Fruit fly (Drosophila melanogaster) whole organism, embryonic: ENCODE results near the gene CG33282.
A peak's percentile ranks its signal among the peaks of the same experiment; 100 is the strongest.

Experiments
- Abd-B ChIP-seq: fragments of 200-800 bp; sonication (Bioruptor generic); optimal IDR thresholded peaks from 2 replicates; lab custom pipeline; 2018; ENCODE audit warnings: missing biosample characterization, mild to moderate bottlenecking, missing genetic modification characterization, moderate library complexity
- CG1024 ChIP-seq: fragments of 200-800 bp; sonication (Bioruptor generic); IDR thresholded peaks from 2 replicates; pipeline ENCODE4 v1.3.6; 2022; ENCODE audit warnings: missing biosample characterization, missing genetic modification characterization
- CG10274 ChIP-seq: fragments of 200-800 bp; sonication (Bioruptor generic); optimal IDR thresholded peaks from 3 replicates; lab custom pipeline; 2017; ENCODE audit warnings: missing biosample characterization, mild to moderate bottlenecking, missing genetic modification characterization
- CG10959 ChIP-seq: fragments of 200-800 bp; sonication (Bioruptor generic); IDR thresholded peaks from 2 replicates; pipeline ENCODE4 v1.3.6; 2022; ENCODE audit warnings: missing biosample characterization, missing genetic modification characterization
- CG12236 ChIP-seq: fragments of 200-800 bp; sonication (Bioruptor generic); optimal IDR thresholded peaks from 2 replicates; lab custom pipeline; 2016; ENCODE audit warnings: missing biosample characterization, missing genetic modification characterization
- CG14965 ChIP-seq: fragments of 200-800 bp; sonication (Bioruptor generic); optimal IDR thresholded peaks from 2 replicates; lab custom pipeline; 2016; ENCODE audit warnings: missing biosample characterization, missing genetic modification characterization, borderline replicate concordance
- CG17361 ChIP-seq: fragments of 200-800 bp; sonication (Bioruptor generic); IDR thresholded peaks from 3 replicates; pipeline ENCODE4 v1.3.6; 2022; ENCODE audit warnings: missing biosample characterization, missing genetic modification characterization
- CG18262 ChIP-seq: fragments of 200-800 bp; optimal IDR thresholded peaks from 3 replicates; lab custom pipeline; 2019; ENCODE audit warnings: missing biosample characterization, mild to moderate bottlenecking, missing genetic modification characterization, moderate library complexity
- CG2889 ChIP-seq: fragments of 200-800 bp; sonication (Bioruptor generic); IDR thresholded peaks from 3 replicates; pipeline ENCODE4 v1.3.6; 2022; ENCODE audit warnings: missing biosample characterization, missing genetic modification characterization
- CG34224 ChIP-seq: fragments of 200-800 bp; sonication (Bioruptor generic); IDR thresholded peaks from 3 replicates; pipeline ENCODE4 v1.3.6; 2022; ENCODE audit warnings: missing biosample characterization, missing genetic modification characterization; ENCODE audit not compliant: partially characterized antibody
- CG34376 ChIP-seq: fragments of 200-800 bp; sonication (Bioruptor generic); optimal IDR thresholded peaks from 2 replicates; lab custom pipeline; 2018; ENCODE audit warnings: missing biosample characterization, mild to moderate bottlenecking, missing genetic modification characterization
- CG5180 ChIP-seq: fragments of 200-800 bp; sonication (Bioruptor generic); optimal IDR thresholded peaks from 3 replicates; lab custom pipeline; 2017; ENCODE audit warnings: missing biosample characterization, missing genetic modification characterization, mild to moderate bottlenecking, moderate library complexity, missing genetic modification reagents
- CG9437 ChIP-seq: fragments of 200-800 bp; sonication (Bioruptor generic); optimal IDR thresholded peaks from 2 replicates; lab custom pipeline; 2018; ENCODE audit warnings: missing biosample characterization, mild to moderate bottlenecking, missing genetic modification characterization
- CTCF ChIP-seq: fragments of 200-800 bp; sonication (Bioruptor generic); optimal IDR thresholded peaks from 2 replicates; lab custom pipeline; 2017; ENCODE audit warnings: missing biosample characterization, mild to moderate bottlenecking, missing genetic modification characterization, moderate library complexity
- CoRest ChIP-seq: fragments of 200-800 bp; sonication (Bioruptor generic); optimal IDR thresholded peaks from 3 replicates; lab custom pipeline; 2018; ENCODE audit warnings: missing biosample characterization, mild to moderate bottlenecking, missing genetic modification characterization, moderate library complexity
- Dfd ChIP-seq, 2 experiments: fragments of >200 bp; optimal IDR thresholded peaks; 2 replicates each; lab custom pipeline; 2017; ENCODE audit warnings: missing biosample characterization in 2 of 2, missing genetic modification characterization in 2 of 2
- Dip2 ChIP-seq: fragments of 200-800 bp; sonication (Bioruptor generic); IDR thresholded peaks from 2 replicates; pipeline ENCODE4 v1.3.6; 2022; ENCODE audit warnings: missing biosample characterization, missing genetic modification characterization
- Dref ChIP-seq: fragments of 200-800 bp; sonication (Bioruptor generic); IDR thresholded peaks from 2 replicates; pipeline ENCODE4 v1.3.6; 2022; ENCODE audit warnings: missing biosample characterization, missing genetic modification characterization
- Eip74EF ChIP-seq, 2 experiments: fragments of 200-800 bp in 1 of 2; fragments of >200 bp in 1 of 2; sonication (Bioruptor generic) in 1 of 2; optimal IDR thresholded peaks; 2 replicates each; lab custom pipeline; 2017 to 2019; ENCODE audit warnings: missing biosample characterization in 2 of 2, missing genetic modification characterization in 2 of 2, mild to moderate bottlenecking in 1 of 2, moderate library complexity in 1 of 2
- Fer2 ChIP-seq: fragments of 200-800 bp; sonication (Bioruptor generic); optimal IDR thresholded peaks from 2 replicates; lab custom pipeline; 2018; ENCODE audit warnings: missing biosample characterization, mild to moderate bottlenecking, missing genetic modification characterization, moderate library complexity
- HLH3B ChIP-seq: fragments of 200-800 bp; sonication (Bioruptor generic); IDR thresholded peaks from 2 replicates; pipeline ENCODE4 v1.3.6; 2022; ENCODE audit warnings: missing biosample characterization, missing genetic modification characterization
- Hmx ChIP-seq: fragments of 200-800 bp; sonication (Bioruptor generic); optimal IDR thresholded peaks from 2 replicates; lab custom pipeline; 2016; ENCODE audit warnings: missing biosample characterization, missing genetic modification characterization
- Nf-YA ChIP-seq: fragments of 200-800 bp; sonication (Bioruptor generic); IDR thresholded peaks from 2 replicates; pipeline ENCODE4 v1.3.6; 2022; ENCODE audit warnings: missing biosample characterization, missing genetic modification characterization
- Pdp1 ChIP-seq, 2 experiments: fragments of 200-800 bp; sonication (Bioruptor generic); optimal IDR thresholded peaks; 3 replicates each; lab custom pipeline; 2016; ENCODE audit warnings: missing biosample characterization in 2 of 2, missing genetic modification characterization in 2 of 2, mild to moderate bottlenecking in 1 of 2, moderate library complexity in 1 of 2
- Poxn ChIP-seq: fragments of 200-800 bp; sonication (Bioruptor generic); IDR thresholded peaks from 2 replicates; pipeline ENCODE4 v1.3.6; 2022; ENCODE audit warnings: missing biosample characterization, missing genetic modification characterization
- TFAM ChIP-seq: fragments of 200-800 bp; sonication (Bioruptor generic); optimal IDR thresholded peaks from 2 replicates; lab custom pipeline; 2017; ENCODE audit warnings: missing biosample characterization, missing genetic modification characterization, inconsistent platforms
- Vsx1 ChIP-seq: fragments of 200-800 bp; sonication (Bioruptor generic); optimal IDR thresholded peaks from 2 replicates; lab custom pipeline; 2017; ENCODE audit warnings: missing biosample characterization, mild to moderate bottlenecking, missing genetic modification characterization, missing genetic modification reagents
- cad ChIP-seq: fragments of >200 bp; optimal IDR thresholded peaks from 2 replicates; lab custom pipeline; 2017; ENCODE audit warnings: missing biosample characterization, missing genetic modification characterization
- corto ChIP-seq: fragments of 200-800 bp; sonication (Bioruptor generic); optimal IDR thresholded peaks from 2 replicates; lab custom pipeline; 2016; ENCODE audit warnings: missing biosample characterization, mild to moderate bottlenecking, missing genetic modification characterization, moderate library complexity
- crp ChIP-seq, 2 experiments: fragments of 200-800 bp; sonication (Bioruptor generic); optimal IDR thresholded peaks; 2 replicates in 1 of 2; 3 replicates in 1 of 2; lab custom pipeline; 2017; ENCODE audit warnings: missing biosample characterization in 2 of 2, missing genetic modification characterization in 2 of 2, mild to moderate bottlenecking in 1 of 2, moderate library complexity in 1 of 2
- cwo ChIP-seq: fragments of 200-800 bp; sonication (Bioruptor generic); optimal IDR thresholded peaks from 3 replicates; lab custom pipeline; 2017; ENCODE audit warnings: missing biosample characterization, missing genetic modification characterization, mild to moderate bottlenecking, moderate library complexity, missing genetic modification reagents
- dati ChIP-seq: fragments of 200-800 bp; sonication (Bioruptor generic); IDR thresholded peaks from 2 replicates; pipeline ENCODE4 v1.3.6; 2022; ENCODE audit warnings: missing biosample characterization, missing genetic modification characterization
- exex ChIP-seq: fragments of 200-800 bp; sonication (Bioruptor generic); optimal IDR thresholded peaks from 4 replicates; lab custom pipeline; 2018; ENCODE audit warnings: missing biosample characterization, mild to moderate bottlenecking, missing genetic modification characterization, moderate library complexity
- fd102C ChIP-seq: fragments of 200-800 bp; sonication (Bioruptor generic); optimal IDR thresholded peaks from 2 replicates; lab custom pipeline; 2018; ENCODE audit warnings: missing biosample characterization, mild to moderate bottlenecking, missing genetic modification characterization, moderate library complexity
- grn ChIP-seq: fragments of 200-800 bp; sonication (Bioruptor generic); optimal IDR thresholded peaks from 3 replicates; lab custom pipeline; 2017; ENCODE audit warnings: missing biosample characterization, missing genetic modification characterization
- hkb ChIP-seq, 2 experiments: fragments of 200-800 bp in 1 of 2; fragments of >200 bp in 1 of 2; sonication (Bioruptor generic) in 1 of 2; IDR thresholded peaks in 1 of 2; optimal IDR thresholded peaks in 1 of 2; 2 replicates each; pipeline versions ENCODE4 v1.3.6 to Lab custom; 2017 to 2022; ENCODE audit warnings: missing biosample characterization in 1 of 2, missing genetic modification characterization in 1 of 2
- mirr ChIP-seq: fragments of 200-800 bp; sonication (Bioruptor generic); optimal IDR thresholded peaks from 3 replicates; lab custom pipeline; 2018; ENCODE audit warnings: missing biosample characterization, mild to moderate bottlenecking, missing genetic modification characterization
- nerfin-2 ChIP-seq: fragments of 200-800 bp; sonication (Bioruptor generic); IDR thresholded peaks from 2 replicates; pipeline ENCODE4 v1.3.6; 2022; ENCODE audit warnings: missing biosample characterization, missing genetic modification characterization; ENCODE audit not compliant: partially characterized antibody
- nom ChIP-seq: fragments of 200-800 bp; sonication (Bioruptor generic); optimal IDR thresholded peaks from 2 replicates; lab custom pipeline; 2017; ENCODE audit warnings: missing biosample characterization, missing genetic modification characterization, mild to moderate bottlenecking, moderate library complexity, missing genetic modification reagents
- psq ChIP-seq: fragments of 200-800 bp; sonication (Bioruptor generic); optimal IDR thresholded peaks from 2 replicates; lab custom pipeline; 2017; ENCODE audit warnings: missing biosample characterization, missing genetic modification characterization
- pum ChIP-seq: fragments of 200-800 bp; sonication (Bioruptor generic); optimal IDR thresholded peaks from 2 replicates; lab custom pipeline; 2016; ENCODE audit warnings: missing biosample characterization, missing genetic modification characterization
- ro ChIP-seq: fragments of 200-800 bp; sonication (Bioruptor generic); IDR thresholded peaks from 2 replicates; pipeline ENCODE4 v1.3.6; 2022; ENCODE audit warnings: missing biosample characterization, missing genetic modification characterization
- sens ChIP-seq: fragments of 200-800 bp; sonication (Bioruptor generic); peaks from one replicate; lab custom pipeline; 2016; ENCODE audit warnings: missing biosample characterization, missing genetic modification characterization
- sug ChIP-seq: fragments of 200-800 bp; optimal IDR thresholded peaks from 2 replicates; lab custom pipeline; 2019; ENCODE audit warnings: missing biosample characterization, mild to moderate bottlenecking, missing genetic modification characterization, moderate library complexity

The CG33282 gene

DNA sequence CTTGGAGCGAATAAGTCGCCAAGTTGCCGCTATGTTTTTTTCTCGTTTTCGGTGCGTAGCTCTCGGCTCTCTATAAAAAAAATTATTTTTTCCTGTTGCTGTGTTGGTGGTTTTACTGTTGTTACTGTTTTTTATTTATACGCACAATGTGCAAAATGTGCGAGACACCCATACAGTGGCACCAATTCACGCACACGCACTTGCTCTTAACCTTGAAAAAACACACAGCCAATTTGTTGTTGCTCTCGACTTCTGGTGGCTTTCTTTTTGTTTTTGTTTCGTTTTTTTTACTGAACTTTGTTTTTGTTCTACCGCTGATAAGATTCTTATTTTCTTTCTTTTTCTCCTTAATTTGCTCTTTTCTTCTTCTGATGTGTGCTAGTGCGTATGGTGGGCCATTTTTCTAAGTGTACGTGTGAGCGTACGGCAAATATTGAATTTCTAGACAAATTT is 28.5 kb downstream of the CG33282 start (continued):
- TF ChIP-seq CG34224 (GFP tag; lab: Robert Waterston, UW) (no peak), Dip2 (GFP tag; lab: Robert Waterston, UW) (no peak), CG2889 (GFP tag; lab: Robert Waterston, UW) (no peak), cad (no peak), HLH3B (GFP tag; lab: Robert Waterston, UW) (no peak), CG18262 (tag; lab: Kevin White, UChicago) (no peak), CG14965 (GFP tag; lab: Kevin White, UChicago) (no peak), Vsx1 (GFP tag; lab: Kevin White, UChicago) (peak; percentile 18), Eip74EF (GFP tag; optimal IDR thresholded peaks at IDR 0.05; lab: Kevin White, UChicago) (no peak), CG17361 (no peak), Dref (GFP tag; lab: Robert Waterston, UW) (no peak), CG12236 (GFP tag; lab: Kevin White, UChicago) (no peak), psq (GFP tag; lab: Kevin White, UChicago) (no peak), ro (GFP tag; lab: Robert Waterston, UW) (no peak), CG1024 (GFP tag; lab: Robert Waterston, UW) (no peak)
- TF ChIP-seq, all 482 proteins: peak for 74

DNA sequence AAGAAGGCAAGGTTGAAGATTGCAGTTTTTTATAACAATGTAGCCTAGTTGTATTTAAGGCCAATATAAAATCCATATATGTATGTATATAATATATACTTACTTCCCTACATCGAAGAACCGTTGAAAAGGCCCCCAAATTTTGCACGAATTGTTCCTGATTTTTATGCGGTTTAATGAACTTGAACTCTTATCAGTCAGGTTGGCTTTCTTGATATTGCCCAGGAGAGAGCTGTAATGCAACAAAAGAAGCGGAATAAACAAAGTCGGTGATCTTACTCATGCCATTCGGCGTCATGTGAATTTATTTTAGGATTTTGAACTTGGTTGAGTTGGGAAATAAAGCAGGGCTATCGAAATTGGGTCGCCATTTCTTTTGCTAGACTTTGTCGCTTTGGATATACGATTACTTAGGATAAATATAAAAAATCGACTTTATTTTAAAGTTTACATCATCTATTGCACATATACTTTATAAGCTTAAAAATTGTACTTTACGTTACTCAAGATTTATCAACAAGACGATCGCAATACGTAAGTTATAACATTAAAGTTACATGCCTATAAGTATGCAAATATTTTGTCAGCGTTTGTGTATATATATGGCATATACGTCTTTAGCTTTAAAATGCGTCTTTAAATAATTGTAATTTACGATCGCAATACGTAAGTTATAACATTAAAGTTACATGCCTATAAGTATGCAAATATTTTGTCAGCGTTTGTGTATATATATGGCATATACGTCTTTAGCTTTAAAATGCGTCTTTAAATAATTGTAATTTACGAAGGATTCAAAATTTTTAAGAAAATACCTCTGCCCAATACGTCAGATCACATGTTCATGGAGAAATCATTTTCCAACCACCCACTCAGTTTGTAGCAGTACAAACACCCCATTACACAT is 29.3 kb downstream of the CG33282 start, which contains the start of gene CG8838:
CG8838 (plus strand) TSS at position 857 of the 907 bp plus-strand sequence.
- TF ChIP-seq CG9437 (GFP tag; lab: Kevin White, UChicago) (peak; percentile 99), dati (no peak), pum (GFP tag; lab: Kevin White, UChicago) (no peak), corto (GFP tag; lab: Kevin White, UChicago) (peak; percentile 44), CG10959 (GFP tag; lab: Robert Waterston, UW) (no peak), sens (GFP tag; lab: Kevin White, UChicago) (peak; percentile 27), CTCF (peak; percentile 12), CG10274 (GFP tag; lab: Kevin White, UChicago) (no peak), grn (GFP tag; lab: Kevin White, UChicago) (peak; percentile 33)

DNA sequence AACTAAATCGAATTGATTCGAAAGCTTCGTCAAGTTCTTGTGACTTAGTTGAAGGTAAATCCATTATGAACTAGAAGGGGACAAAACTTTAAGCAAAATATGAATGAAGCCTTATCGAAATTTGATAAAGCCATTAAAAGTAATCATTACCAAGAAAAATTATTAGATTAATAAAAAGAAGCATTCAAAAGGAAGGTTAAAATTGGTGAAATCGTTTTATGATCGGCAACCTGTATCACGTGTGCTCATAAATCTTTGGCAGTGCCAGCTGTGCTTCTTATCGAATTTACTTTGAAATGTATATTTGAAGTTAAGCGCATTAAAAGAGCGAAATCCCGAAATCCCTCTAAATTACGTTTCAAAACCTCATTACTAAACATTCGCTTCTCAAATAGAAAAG is 34.1 kb downstream of the CG33282 start:
- TF ChIP-seq CoRest (tag; lab: Kevin White, UChicago) = no peak
- peak; percentile 49 for TF ChIP-seq CG34376 (GFP tag; lab: Kevin White, UChicago)
- no peak for TF ChIP-seq Fer2 (tag; lab: Kevin White, UChicago)
- TF ChIP-seq Abd-B (GFP tag; lab: Kevin White, UChicago) = no peak
- TF ChIP-seq cwo = peak; percentile 41
- TF ChIP-seq exex (tag; lab: Kevin White, UChicago) = peak; percentile 81
- no peak for TF ChIP-seq nom (GFP tag; lab: Kevin White, UChicago)
- TF ChIP-seq Pdp1 (GFP tag; optimal IDR thresholded peaks at IDR 0.05; lab: Kevin White, UChicago) = no peak

- TF ChIP-seq nerfin-2 (GFP tag; lab: Robert Waterston, UW) = no peak
- TF ChIP-seq Poxn (GFP tag; lab: Robert Waterston, UW) = no peak
- TF ChIP-seq mirr (GFP tag; lab: Kevin White, UChicago) = peak; percentile 86
- no peak for TF ChIP-seq Hmx (GFP tag; lab: Kevin White, UChicago)
- TF ChIP-seq TFAM = no peak
- TF ChIP-seq Nf-YA (GFP tag; lab: Robert Waterston, UW) = no peak
- TF ChIP-seq Dfd (GFP tag; optimal IDR thresholded peaks at IDR 0.05; lab: Kevin White, UChicago) = no peak
- TF ChIP-seq CG5180 = peak; percentile 28
- TF ChIP-seq fd102C = no peak
- no peak for TF ChIP-seq crp (GFP tag; optimal IDR thresholded peaks at IDR 0.05; lab: Kevin White, UChicago)
- peak; percentile 96 for TF ChIP-seq sug (tag; lab: Kevin White, UChicago)
- TF ChIP-seq hkb (optimal IDR thresholded peaks at IDR 0.05; lab: Kevin White, UChicago) = no peak
- no peak for TF ChIP-seq hkb (GFP tag; IDR thresholded peaks at IDR 0.05; lab: Robert Waterston, UW)
Observed at dm6 chr2L:3366043-3366679, 38.5 kb downstream of the CG33282 start.
